Worm (Caenorhabditis elegans) whole organism, mixed stage, embryonic: ENCODE results near the gene ZK262.20.

Experiments
- ceh-83 ChIP-seq: fragments of 200-800 bp; sonication (Bioruptor generic); optimal IDR thresholded peaks from 2 replicates; lab custom pipeline; 2018; ENCODE audit warnings: mild to moderate bottlenecking, missing genetic modification characterization, missing compliant biosample characterization
- elt-1 ChIP-seq: sonication (generic microtip); optimal IDR thresholded peaks from 2 replicates; lab custom pipeline; 2017; ENCODE audit warnings: missing genetic modification characterization, mild to moderate bottlenecking, missing compliant biosample characterization, antibody characterized with exemption, moderate library complexity, borderline replicate concordance; ENCODE audit not compliant: insufficient read depth
- snpc-4 ChIP-seq: fragments of 150-350 bp; optimal IDR thresholded peaks from 2 replicates; lab custom pipeline; 2014; ENCODE audit warnings: missing biosample characterization, missing genetic modification characterization

ce11 chrV:18476090-18476489 is 41.2 kb upstream of the ZK262.20 start, which contains the start of gene srh-179:
- TF ChIP-seq elt-1 (no peak), ceh-83 (GFP tag; lab: Kevin White, UChicago) (no peak), snpc-4 (tag; lab: Kevin White, UChicago) (no peak)
